Worm (Caenorhabditis elegans) whole organism, midembryonic: ENCODE results near the gene Y73B3B.3.
"Not testable (repeated sequence)": the region's sequence is repeated elsewhere in the genome, so short reads cannot be mapped to it uniquely, and the experiment has no call there.

ENCODE experiments used
- T22C8.4 ChIP-seq: fragments of 200-800 bp; sonication (Bioruptor generic); IDR thresholded peaks from 2 replicates; pipeline ENCODE4 v1.3.6; 2022; ENCODE audit warnings: missing genetic modification characterization, missing compliant biosample characterization
- flt-1 ChIP-seq: fragments of 200-800 bp; sonication (Bioruptor generic); IDR thresholded peaks from 2 replicates; pipeline ENCODE4 v1.3.6; 2022; ENCODE audit warnings: missing genetic modification characterization, missing compliant biosample characterization
- klf-2 ChIP-seq: fragments of 200-800 bp; sonication (Bioruptor generic); conservative IDR thresholded peaks from 2 replicates; pipeline ENCODE4 v1.3.6; 2022; ENCODE audit warnings: missing genetic modification reagents, missing genetic modification characterization, missing compliant biosample characterization
- med-1 ChIP-seq: sonication (generic microtip); optimal IDR thresholded peaks from 2 replicates; lab custom pipeline; 2017; ENCODE audit warnings: missing genetic modification characterization, mild to moderate bottlenecking, missing compliant biosample characterization, antibody characterized with exemption, missing genetic modification reagents; ENCODE audit not compliant: insufficient read depth
- ref-1 ChIP-seq: fragments of 200-800 bp; sonication (Bioruptor generic); conservative IDR thresholded peaks from 2 replicates; pipeline ENCODE4 v1.3.6; 2022; ENCODE audit warnings: missing genetic modification reagents, missing genetic modification characterization, missing compliant biosample characterization
- ztf-23 ChIP-seq: fragments of 200-800 bp; sonication (Bioruptor generic); IDR thresholded peaks from 2 replicates; pipeline ENCODE4 v1.3.6; 2022; ENCODE audit warnings: missing genetic modification reagents, missing genetic modification characterization, missing compliant biosample characterization
- ztf-29 ChIP-seq: fragments of 200-800 bp; sonication (Bioruptor generic); IDR thresholded peaks from 2 replicates; pipeline ENCODE4 v1.3.6; 2022; ENCODE audit warnings: missing genetic modification reagents, missing genetic modification characterization, missing compliant biosample characterization

DNA sequence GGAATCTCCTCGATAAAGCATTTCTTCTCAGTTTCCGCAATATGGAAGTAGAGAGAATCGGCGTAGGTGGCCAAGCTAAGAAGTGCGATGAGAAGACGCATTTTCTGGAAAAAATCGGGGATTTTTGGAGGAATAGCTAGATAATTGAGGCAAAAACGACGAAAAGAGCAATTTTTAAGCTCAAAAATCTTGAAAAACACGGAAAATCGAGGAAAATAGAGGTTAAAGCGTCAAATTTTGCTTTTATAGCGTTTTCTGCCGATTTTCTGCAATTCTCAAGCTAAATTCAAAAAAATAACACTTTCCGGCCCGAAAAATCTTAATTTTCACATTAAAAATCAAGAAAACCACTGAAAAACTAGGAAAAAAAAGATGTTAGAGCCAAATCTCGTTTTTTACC is 46.8 kb upstream of the Y73B3B.3 start, which contains the start of gene tmed-12:
- not testable (repeated sequence) for TF ChIP-seq ztf-29; flt-1 (GFP tag; lab: Robert Waterston, UW); klf-2; ztf-23 (GFP tag; lab: Robert Waterston, UW); med-1; ref-1 (GFP tag; lab: Robert Waterston, UW); T22C8.4 (GFP tag; lab: Robert Waterston, UW)
